Fruit fly (Drosophila melanogaster) whole organism, embryonic: ENCODE measurements around the gene Nepl12.
A peak's percentile ranks its signal among the peaks of the same experiment; 100 is the strongest.

ENCODE experiments used
- CG10366 ChIP-seq: fragments of 200-800 bp; sonication (Bioruptor generic); IDR thresholded peaks from 2 replicates; pipeline ENCODE4 v1.3.6; 2022; ENCODE audit warnings: missing biosample characterization, missing genetic modification characterization
- CG10431 ChIP-seq: fragments of 200-800 bp; sonication (Bioruptor generic); optimal IDR thresholded peaks from 3 replicates; lab custom pipeline; 2018; ENCODE audit warnings: missing biosample characterization, mild to moderate bottlenecking, missing genetic modification characterization
- CG12219 ChIP-seq: fragments of 200-800 bp; sonication (Bioruptor generic); optimal IDR thresholded peaks from 3 replicates; lab custom pipeline; 2018; ENCODE audit warnings: missing biosample characterization, mild to moderate bottlenecking, missing genetic modification characterization
- CG12236 ChIP-seq: fragments of 200-800 bp; sonication (Bioruptor generic); optimal IDR thresholded peaks from 2 replicates; lab custom pipeline; 2016; ENCODE audit warnings: missing biosample characterization, missing genetic modification characterization
- CG13775 ChIP-seq: fragments of 200-800 bp; sonication (Bioruptor generic); optimal IDR thresholded peaks from 3 replicates; lab custom pipeline; 2017; ENCODE audit warnings: missing biosample characterization, mild to moderate bottlenecking, missing genetic modification characterization
- CG15011 ChIP-seq: fragments of 200-800 bp; sonication (Bioruptor generic); optimal IDR thresholded peaks from 3 replicates; lab custom pipeline; 2018; ENCODE audit warnings: missing biosample characterization, mild to moderate bottlenecking, missing genetic modification characterization
- CG15696 ChIP-seq: fragments of 200-800 bp; sonication (Bioruptor generic); optimal IDR thresholded peaks from 2 replicates; lab custom pipeline; 2019; ENCODE audit warnings: missing biosample characterization, mild to moderate bottlenecking, missing genetic modification characterization, moderate library complexity
- CG16815 ChIP-seq: fragments of 200-800 bp; sonication (Bioruptor generic); optimal IDR thresholded peaks from 3 replicates; lab custom pipeline; 2017; ENCODE audit warnings: missing biosample characterization, mild to moderate bottlenecking, missing genetic modification characterization
- CG17385 ChIP-seq: fragments of 200-800 bp; sonication (Bioruptor generic); optimal IDR thresholded peaks from 3 replicates; lab custom pipeline; 2018; ENCODE audit warnings: missing biosample characterization, mild to moderate bottlenecking, missing genetic modification characterization
- CG17802 ChIP-seq: fragments of 200-800 bp; sonication (Bioruptor generic); optimal IDR thresholded peaks from 2 replicates; lab custom pipeline; 2018; ENCODE audit warnings: missing biosample characterization, mild to moderate bottlenecking, missing genetic modification characterization, moderate library complexity
- CG18011 ChIP-seq: fragments of 200-800 bp; sonication (Bioruptor generic); optimal IDR thresholded peaks from 2 replicates; lab custom pipeline; 2017; ENCODE audit warnings: missing biosample characterization, missing genetic modification characterization, mild to moderate bottlenecking, moderate library complexity, missing genotype
- CG30403 ChIP-seq: fragments of 200-800 bp; sonication (Bioruptor generic); optimal IDR thresholded peaks from 3 replicates; lab custom pipeline; 2016; ENCODE audit warnings: missing biosample characterization, missing genetic modification characterization
- CG3065 ChIP-seq: fragments of 200-800 bp; sonication (Bioruptor generic); optimal IDR thresholded peaks from 2 replicates; lab custom pipeline; 2016; ENCODE audit warnings: missing biosample characterization, missing genetic modification characterization
- CG33213 ChIP-seq: fragments of 200-800 bp; sonication (Bioruptor generic); optimal IDR thresholded peaks from 3 replicates; lab custom pipeline; 2016; ENCODE audit warnings: missing biosample characterization, missing genetic modification characterization
- CG34376 ChIP-seq: fragments of 200-800 bp; sonication (Bioruptor generic); optimal IDR thresholded peaks from 2 replicates; lab custom pipeline; 2018; ENCODE audit warnings: missing biosample characterization, mild to moderate bottlenecking, missing genetic modification characterization
- CG5953 ChIP-seq: fragments of 200-800 bp; sonication (Bioruptor generic); IDR thresholded peaks from 2 replicates; pipeline ENCODE4 v1.3.6; 2022; ENCODE audit warnings: missing biosample characterization, missing genetic modification characterization
- CG6272 ChIP-seq: fragments of 200-800 bp; sonication (Bioruptor generic); IDR thresholded peaks from 2 replicates; pipeline ENCODE4 v1.3.6; 2022; ENCODE audit warnings: missing biosample characterization, missing genetic modification characterization
- CG9609 ChIP-seq: fragments of 200-800 bp; sonication (Bioruptor generic); optimal IDR thresholded peaks from 3 replicates; lab custom pipeline; 2016; ENCODE audit warnings: missing biosample characterization, missing genetic modification characterization
- D ChIP-seq, 2 experiments: fragments of 200-800 bp in 1 of 2; fragments of >200 bp in 1 of 2; sonication (Bioruptor generic) in 1 of 2; optimal IDR thresholded peaks; 2 replicates in 1 of 2; 3 replicates in 1 of 2; lab custom pipeline; 2017; ENCODE audit warnings: mild to moderate bottlenecking in 1 of 2, missing biosample characterization in 1 of 2, missing genetic modification characterization in 1 of 2, missing genetic modification reagents in 1 of 2
- D19A ChIP-seq: fragments of 200-800 bp; optimal IDR thresholded peaks from 3 replicates; lab custom pipeline; 2019; ENCODE audit warnings: missing biosample characterization, mild to moderate bottlenecking, missing genetic modification characterization, moderate library complexity
- Dek ChIP-seq: fragments of 200-800 bp; sonication (Bioruptor generic); optimal IDR thresholded peaks from 3 replicates; lab custom pipeline; 2019; ENCODE audit warnings: missing biosample characterization, mild to moderate bottlenecking, missing genetic modification characterization, moderate library complexity
- GATAe ChIP-seq: fragments of 200-800 bp; sonication (Bioruptor generic); conservative IDR thresholded peaks from 2 replicates; pipeline ENCODE4 v1.3.6; 2022; ENCODE audit warnings: missing biosample characterization, missing genetic modification characterization
- Gug ChIP-seq: fragments of 200-800 bp; sonication (Bioruptor generic); IDR thresholded peaks from 4 replicates; pipeline ENCODE4 v1.3.6; 2022; ENCODE audit warnings: missing biosample characterization, missing genetic modification characterization
- Hr3 ChIP-seq: fragments of 200-800 bp; sonication (Bioruptor generic); optimal IDR thresholded peaks from 3 replicates; lab custom pipeline; 2016; ENCODE audit warnings: missing biosample characterization, missing genetic modification characterization
- Jarid2 ChIP-seq: fragments of 200-800 bp; sonication (Bioruptor generic); optimal IDR thresholded peaks from 3 replicates; lab custom pipeline; 2017; ENCODE audit warnings: mild to moderate bottlenecking, missing biosample characterization, missing genetic modification reagents, missing genetic modification characterization
- Lpt ChIP-seq: fragments of >200 bp; optimal IDR thresholded peaks from 2 replicates; lab custom pipeline; 2018; ENCODE audit warnings: missing biosample characterization, missing genetic modification characterization
- Pdp1 ChIP-seq, 2 experiments: fragments of 200-800 bp; sonication (Bioruptor generic); optimal IDR thresholded peaks; 3 replicates each; lab custom pipeline; 2016; ENCODE audit warnings: missing biosample characterization in 2 of 2, missing genetic modification characterization in 2 of 2, mild to moderate bottlenecking in 1 of 2, moderate library complexity in 1 of 2
- Rfx ChIP-seq: fragments of 200-800 bp; sonication (Bioruptor generic); IDR thresholded peaks from 2 replicates; pipeline ENCODE4 v1.3.6; 2022; ENCODE audit warnings: missing biosample characterization, missing genetic modification characterization
- Side ChIP-seq: fragments of 200-800 bp; sonication (Bioruptor generic); optimal IDR thresholded peaks from 2 replicates; lab custom pipeline; 2016; ENCODE audit warnings: missing biosample characterization, missing genetic modification characterization
- cas ChIP-seq: fragments of 200-800 bp; sonication (Bioruptor generic); IDR thresholded peaks from 2 replicates; pipeline ENCODE4 v1.3.6; 2022; ENCODE audit warnings: missing biosample characterization, missing genetic modification characterization
- ci ChIP-seq: fragments of 200-800 bp; sonication (Bioruptor generic); IDR thresholded peaks from 3 replicates; pipeline ENCODE4 v1.3.6; 2022; ENCODE audit warnings: missing biosample characterization, missing genetic modification characterization
- dan ChIP-seq: fragments of 200-800 bp; sonication (Bioruptor generic); IDR thresholded peaks from 2 replicates; pipeline ENCODE4 v1.3.6; 2022; ENCODE audit warnings: missing biosample characterization, missing genetic modification characterization
- esg ChIP-seq: fragments of 200-800 bp; sonication (Bioruptor generic); conservative IDR thresholded peaks from 2 replicates; pipeline ENCODE4 v1.3.6; 2022; ENCODE audit warnings: missing biosample characterization, missing genetic modification characterization
- ewg ChIP-seq: fragments of 200-800 bp; sonication (Bioruptor generic); optimal IDR thresholded peaks from 3 replicates; lab custom pipeline; 2017; ENCODE audit warnings: mild to moderate bottlenecking, missing biosample characterization, missing genetic modification reagents, missing genetic modification characterization
- exex ChIP-seq: fragments of 200-800 bp; sonication (Bioruptor generic); optimal IDR thresholded peaks from 4 replicates; lab custom pipeline; 2018; ENCODE audit warnings: missing biosample characterization, mild to moderate bottlenecking, missing genetic modification characterization, moderate library complexity
- gro ChIP-seq: fragments of 200-800 bp; sonication (Bioruptor generic); optimal IDR thresholded peaks from 2 replicates; lab custom pipeline; 2016; ENCODE audit warnings: missing biosample characterization, missing genetic modification characterization
- hb ChIP-seq: fragments of 200-800 bp; sonication (Bioruptor generic); IDR thresholded peaks from 3 replicates; pipeline ENCODE4 v1.3.6; 2022; ENCODE audit warnings: missing biosample characterization, missing genetic modification characterization; ENCODE audit not compliant: partially characterized antibody
- inv ChIP-seq: fragments of 200-800 bp; sonication (Bioruptor generic); IDR thresholded peaks from 2 replicates; pipeline ENCODE4 v1.3.6; 2022; ENCODE audit warnings: missing biosample characterization, missing genetic modification characterization; ENCODE audit not compliant: partially characterized antibody
- klu ChIP-seq: fragments of 200-800 bp; sonication (Bioruptor generic); IDR thresholded peaks from 2 replicates; pipeline ENCODE4 v1.3.6; 2022; ENCODE audit warnings: missing biosample characterization, missing genetic modification characterization
- lov ChIP-seq, 2 experiments: fragments of 200-800 bp in 1 of 2; fragments of >200 bp in 1 of 2; sonication (Bioruptor generic) in 1 of 2; IDR thresholded peaks in 1 of 2; optimal IDR thresholded peaks in 1 of 2; 2 replicates in 1 of 2; 3 replicates in 1 of 2; pipeline versions ENCODE4 v1.3.6 to Lab custom; 2017 to 2022; ENCODE audit warnings: missing biosample characterization in 1 of 2, missing genetic modification characterization in 1 of 2
- mld ChIP-seq: fragments of 200-800 bp; sonication (Bioruptor generic); IDR thresholded peaks from 3 replicates; pipeline ENCODE4 v1.3.6; 2022; ENCODE audit warnings: missing biosample characterization, missing genetic modification characterization; ENCODE audit not compliant: partially characterized antibody
- org-1 ChIP-seq: fragments of 200-800 bp; sonication (Bioruptor generic); optimal IDR thresholded peaks from 2 replicates; lab custom pipeline; 2017; ENCODE audit warnings: missing biosample characterization, missing genetic modification characterization
- row ChIP-seq: fragments of 200-800 bp; sonication (Bioruptor generic); IDR thresholded peaks from 3 replicates; pipeline ENCODE4 v1.3.6; 2022; ENCODE audit warnings: missing biosample characterization, missing genetic modification characterization
- scrt ChIP-seq: fragments of 200-800 bp; sonication (Bioruptor generic); optimal IDR thresholded peaks from 2 replicates; lab custom pipeline; 2018; ENCODE audit warnings: missing biosample characterization, mild to moderate bottlenecking, missing genetic modification characterization, moderate library complexity
- sd ChIP-seq: fragments of 200-800 bp; sonication (Bioruptor generic); optimal IDR thresholded peaks from 3 replicates; lab custom pipeline; 2018; ENCODE audit warnings: missing biosample characterization, mild to moderate bottlenecking, missing genetic modification characterization, moderate library complexity
- sens ChIP-seq: fragments of 200-800 bp; sonication (Bioruptor generic); peaks from one replicate; lab custom pipeline; 2016; ENCODE audit warnings: missing biosample characterization, missing genetic modification characterization
- sisA ChIP-seq: fragments of 200-800 bp; sonication (Bioruptor generic); IDR thresholded peaks from 2 replicates; pipeline ENCODE4 v1.3.6; 2022; ENCODE audit warnings: missing biosample characterization, missing genetic modification characterization
- tio ChIP-seq: fragments of 200-800 bp; sonication (Bioruptor generic); optimal IDR thresholded peaks from 2 replicates; lab custom pipeline; 2017; ENCODE audit warnings: missing biosample characterization, missing genetic modification characterization, inconsistent platforms
- toy ChIP-seq: fragments of 200-800 bp; sonication (Bioruptor generic); IDR thresholded peaks from 2 replicates; pipeline ENCODE4 v1.3.6; 2022; ENCODE audit warnings: missing biosample characterization, missing genetic modification characterization
- ttk ChIP-seq: fragments of 200-800 bp; sonication (Bioruptor generic); IDR thresholded peaks from 2 replicates; pipeline ENCODE4 v2.1.2; 2022; ENCODE audit warnings: missing biosample characterization, missing genetic modification characterization
- usp ChIP-seq: fragments of >200 bp; optimal IDR thresholded peaks from 2 replicates; lab custom pipeline; 2017; ENCODE audit warnings: missing biosample characterization, missing genetic modification characterization
- yki ChIP-seq: fragments of >200 bp; optimal IDR thresholded peaks from 3 replicates; lab custom pipeline; 2018

Gene Nepl12

dm6 chr3R:9640313-9640712 is 35.0 kb upstream of the Nepl12 start (continued):
- no peak for TF ChIP-seq CG10431
- TF ChIP-seq CG33213: no peak
- TF ChIP-seq ci (GFP tag; lab: Robert Waterston, UW): no peak
- TF ChIP-seq sisA (GFP tag; lab: Robert Waterston, UW): no peak
- no peak for TF ChIP-seq D19A
- no peak for TF ChIP-seq CG18011 (GFP tag; lab: Kevin White, UChicago)
- no peak for TF ChIP-seq Pdp1 (GFP tag; optimal IDR thresholded peaks at IDR 0.05; lab: Kevin White, UChicago)
- no peak for TF ChIP-seq cas (GFP tag; lab: Robert Waterston, UW)
- TF ChIP-seq usp (GFP tag; lab: Kevin White, UChicago): no peak
- no peak for TF ChIP-seq toy (GFP tag; lab: Robert Waterston, UW)
- no peak for TF ChIP-seq yki (lab: Kevin White, UChicago)
- TF ChIP-seq CG16815 (GFP tag; lab: Kevin White, UChicago): no peak
- TF ChIP-seq lov (optimal IDR thresholded peaks at IDR 0.05; lab: Kevin White, UChicago): no peak
- TF ChIP-seq lov (GFP tag; IDR thresholded peaks at IDR 0.05; lab: Robert Waterston, UW): no peak
- TF ChIP-seq mld (GFP tag; lab: Robert Waterston, UW): no peak
- no peak for TF ChIP-seq inv (GFP tag; lab: Robert Waterston, UW)
- TF ChIP-seq sens: peak; percentile 16
- TF ChIP-seq Dek (tag; lab: Kevin White, UChicago): no peak
- no peak for TF ChIP-seq CG15011
- TF ChIP-seq hb (GFP tag; lab: Robert Waterston, UW): no peak
- peak; percentile 83 for TF ChIP-seq scrt
- TF ChIP-seq Hr3 (GFP tag; lab: Kevin White, UChicago): no peak
- no peak for TF ChIP-seq Jarid2 (GFP tag; lab: Kevin White, UChicago)
- 0 out of 2 replicates have a peak, but pooled peaks have one; percentile 4 for TF ChIP-seq Rfx (GFP tag; lab: Robert Waterston, UW)
- no peak for TF ChIP-seq CG13775 (GFP tag; lab: Kevin White, UChicago)
- TF ChIP-seq tio (GFP tag; lab: Kevin White, UChicago): no peak
- no peak for TF ChIP-seq CG3065
- TF ChIP-seq CG9609 (GFP tag; lab: Kevin White, UChicago): no peak
- no peak for TF ChIP-seq CG10366 (GFP tag; lab: Robert Waterston, UW)
- TF ChIP-seq Side: no peak
- no peak for TF ChIP-seq gro (GFP tag; lab: Kevin White, UChicago)

dm6 chr3R:9643977-9644376 is 31.3 kb upstream of the Nepl12 start:
- TF ChIP-seq sd (peak; percentile 83), dan (GFP tag; lab: Robert Waterston, UW) (no peak), ewg (GFP tag; lab: Kevin White, UChicago) (no peak), klu (no peak), CG6272 (GFP tag; lab: Robert Waterston, UW) (no peak), CG30403 (GFP tag; lab: Kevin White, UChicago) (no peak), exex (tag; lab: Kevin White, UChicago) (peak; percentile 86), Lpt (GFP tag; lab: Kevin White, UChicago) (no peak), Gug (GFP tag; lab: Robert Waterston, UW) (no peak), D (optimal IDR thresholded peaks at IDR 0.05; lab: Kevin White, UChicago) (no peak), D (GFP tag; optimal IDR thresholded peaks at IDR 0.05; lab: Kevin White, UChicago) (no peak), CG17385 (no peak), CG17802 (tag; lab: Kevin White, UChicago) (no peak), ttk (no peak), row (GFP tag; lab: Robert Waterston, UW) (no peak), CG12219 (GFP tag; lab: Kevin White, UChicago) (no peak), org-1 (GFP tag; lab: Kevin White, UChicago) (no peak), esg (GFP tag; lab: Robert Waterston, UW) (no peak), CG12236 (no peak), GATAe (GFP tag; lab: Robert Waterston, UW) (peak; percentile 39; the same call in 1 of the 2 replicates), CG34376 (GFP tag; lab: Kevin White, UChicago) (peak; percentile 74), CG15696 (no peak), CG5953 (GFP tag; lab: Robert Waterston, UW) (no peak)
